Worm (Caenorhabditis elegans): ENCODE data around the gene daf-19.

ce11 chrII:10168905-10169782 lies at the start of gene daf-19:
- TF ChIP-seq ama-1 (optimal IDR thresholded peaks at IDR 0.05) (peak; percentile 38), nhr-237 (tag; optimal IDR thresholded peaks at IDR 0.05) (no peak), R02D3.7 (tag; optimal IDR thresholded peaks at IDR 0.05) (no peak), pha-4 (tag; optimal IDR thresholded peaks at IDR 0.05) (peak; percentile 70), pqm-1 (tag; optimal IDR thresholded peaks at IDR 0.05) (peak; percentile 4), fos-1 (tag; optimal IDR thresholded peaks at IDR 0.05) (no peak), snpc-4 (tag; optimal IDR thresholded peaks at IDR 0.05) (no peak), mdl-1 (tag; optimal IDR thresholded peaks at IDR 0.05) (no peak), egl-27 (tag; optimal IDR thresholded peaks at IDR 0.05) (no peak), elt-3 (tag; optimal IDR thresholded peaks at IDR 0.05) (no peak), lin-39 (tag; optimal IDR thresholded peaks at IDR 0.05) (peak; percentile 43)
